Worm (Caenorhabditis elegans): ENCODE results near the gene ZK1127.3.
A peak's percentile ranks its signal among the peaks of the same experiment; 100 is the strongest.

Gene ZK1127.3

DNA sequence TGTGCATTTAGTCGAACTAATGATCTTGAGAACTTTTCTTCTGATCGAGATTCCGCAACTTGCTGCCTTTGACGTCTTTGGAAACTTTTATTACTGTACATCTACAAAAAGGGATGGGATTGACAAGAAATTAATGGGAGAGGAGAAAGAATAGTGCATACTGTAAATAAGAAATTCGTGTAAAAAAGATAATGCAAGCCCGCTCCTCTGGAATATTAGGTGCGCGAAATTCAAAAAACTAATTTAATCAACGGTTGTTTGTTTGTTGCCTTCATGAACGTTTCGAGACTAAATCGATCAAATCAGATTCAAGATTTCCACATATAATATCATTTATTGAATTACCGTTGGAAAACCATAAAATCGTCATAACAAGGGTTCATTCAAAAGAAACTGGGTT is 14.8 kb downstream of the ZK1127.3 start, which contains the start of gene him-14:
Gene him-14, minus strand, starts transcription at position 101 of the 400 bp plus-strand sequence.
- no peak for TF ChIP-seq nhr-23 (tag; optimal IDR thresholded peaks at IDR 0.05)
- no peak for TF ChIP-seq nhr-11 (tag; optimal IDR thresholded peaks at IDR 0.05)
- TF ChIP-seq ztf-4 (tag; optimal IDR thresholded peaks at IDR 0.05): no peak
- no peak for TF ChIP-seq ceh-28 (tag; optimal IDR thresholded peaks at IDR 0.05)
- no peak for TF ChIP-seq jun-1 (tag; optimal IDR thresholded peaks at IDR 0.05)
- TF ChIP-seq sea-2 (GFP tag; optimal IDR thresholded peaks at IDR 0.05): no peak
- TF ChIP-seq nhr-77 (tag; optimal IDR thresholded peaks at IDR 0.05): no peak
- no peak for TF ChIP-seq ZK546.5 (tag; optimal IDR thresholded peaks at IDR 0.05)
- TF ChIP-seq mdl-1 (tag; optimal IDR thresholded peaks at IDR 0.05): no peak
- no peak for TF ChIP-seq nhr-25 (tag; optimal IDR thresholded peaks at IDR 0.05)
- TF ChIP-seq nhr-28 (tag; optimal IDR thresholded peaks at IDR 0.05): no peak
- no peak for TF ChIP-seq nfya-1 (tag; optimal IDR thresholded peaks at IDR 0.05; ENCODE audit: insufficient read depth)
- TF ChIP-seq elt-2 (tag; optimal IDR thresholded peaks at IDR 0.05): no peak

DNA sequence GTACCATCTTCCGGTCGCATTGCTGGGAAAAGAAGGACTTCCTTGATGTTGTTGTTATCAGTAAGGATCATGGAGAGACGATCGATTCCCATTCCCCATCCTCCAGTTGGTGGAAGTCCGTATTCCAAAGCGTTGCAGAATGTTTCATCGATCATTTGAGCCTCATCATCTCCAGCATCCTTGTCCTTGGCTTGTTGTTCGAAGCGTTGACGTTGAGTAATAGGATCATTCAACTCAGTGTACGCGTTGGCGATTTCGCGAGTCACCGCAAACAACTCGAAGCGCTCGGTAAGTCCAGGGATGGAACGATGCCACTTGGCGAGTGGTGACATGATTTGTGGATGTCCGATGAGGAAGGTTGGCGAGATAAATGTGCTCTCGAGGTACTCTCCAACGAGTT is 15.3 kb downstream of the ZK1127.3 start:
- TF ChIP-seq ztf-4 (tag; optimal IDR thresholded peaks at IDR 0.05) (no peak), ceh-16 (tag; optimal IDR thresholded peaks at IDR 0.05) (no peak), fkh-2 (tag; optimal IDR thresholded peaks at IDR 0.05) (no peak), nhr-11 (tag; optimal IDR thresholded peaks at IDR 0.05) (no peak), fos-1 (tag; optimal IDR thresholded peaks at IDR 0.05) (no peak), fkh-10 (GFP tag; optimal IDR thresholded peaks at IDR 0.05) (no peak), lin-39 (tag; optimal IDR thresholded peaks at IDR 0.05) (no peak), mdl-1 (tag; optimal IDR thresholded peaks at IDR 0.05) (no peak)

DNA sequence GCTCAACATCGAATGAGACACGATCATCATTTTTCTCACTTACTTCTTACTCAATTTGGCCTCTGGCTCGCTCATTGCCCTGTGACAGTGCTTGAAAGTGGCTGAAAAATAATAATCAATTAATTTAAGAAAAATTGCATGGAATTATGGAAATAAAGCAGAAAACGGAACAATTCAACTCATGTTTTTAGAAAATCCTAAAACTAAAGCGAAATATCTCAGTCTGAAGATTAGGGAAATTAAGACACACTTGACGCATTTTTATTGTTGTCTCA is 17.2 kb downstream of the ZK1127.3 start, which contains the start of gene kars-1:
Gene kars-1, minus strand, starts transcription at position 101 of the 275 bp plus-strand sequence.
- TF ChIP-seq ceh-82 (tag; optimal IDR thresholded peaks at IDR 0.05) (no peak), ama-1 (optimal IDR thresholded peaks at IDR 0.05) (no peak), nhr-76 (tag; optimal IDR thresholded peaks at IDR 0.05) (no peak), ztf-4 (tag; optimal IDR thresholded peaks at IDR 0.05) (no peak), ztf-11 (tag; optimal IDR thresholded peaks at IDR 0.05) (no peak), ceh-28 (tag; optimal IDR thresholded peaks at IDR 0.05) (no peak), egl-27 (tag; optimal IDR thresholded peaks at IDR 0.05) (no peak), nhr-11 (tag; optimal IDR thresholded peaks at IDR 0.05) (no peak), elt-2 (tag; optimal IDR thresholded peaks at IDR 0.05) (no peak), mml-1 (tag; optimal IDR thresholded peaks at IDR 0.05) (no peak), skn-1 (tag; optimal IDR thresholded peaks at IDR 0.05) (no peak)

DNA sequence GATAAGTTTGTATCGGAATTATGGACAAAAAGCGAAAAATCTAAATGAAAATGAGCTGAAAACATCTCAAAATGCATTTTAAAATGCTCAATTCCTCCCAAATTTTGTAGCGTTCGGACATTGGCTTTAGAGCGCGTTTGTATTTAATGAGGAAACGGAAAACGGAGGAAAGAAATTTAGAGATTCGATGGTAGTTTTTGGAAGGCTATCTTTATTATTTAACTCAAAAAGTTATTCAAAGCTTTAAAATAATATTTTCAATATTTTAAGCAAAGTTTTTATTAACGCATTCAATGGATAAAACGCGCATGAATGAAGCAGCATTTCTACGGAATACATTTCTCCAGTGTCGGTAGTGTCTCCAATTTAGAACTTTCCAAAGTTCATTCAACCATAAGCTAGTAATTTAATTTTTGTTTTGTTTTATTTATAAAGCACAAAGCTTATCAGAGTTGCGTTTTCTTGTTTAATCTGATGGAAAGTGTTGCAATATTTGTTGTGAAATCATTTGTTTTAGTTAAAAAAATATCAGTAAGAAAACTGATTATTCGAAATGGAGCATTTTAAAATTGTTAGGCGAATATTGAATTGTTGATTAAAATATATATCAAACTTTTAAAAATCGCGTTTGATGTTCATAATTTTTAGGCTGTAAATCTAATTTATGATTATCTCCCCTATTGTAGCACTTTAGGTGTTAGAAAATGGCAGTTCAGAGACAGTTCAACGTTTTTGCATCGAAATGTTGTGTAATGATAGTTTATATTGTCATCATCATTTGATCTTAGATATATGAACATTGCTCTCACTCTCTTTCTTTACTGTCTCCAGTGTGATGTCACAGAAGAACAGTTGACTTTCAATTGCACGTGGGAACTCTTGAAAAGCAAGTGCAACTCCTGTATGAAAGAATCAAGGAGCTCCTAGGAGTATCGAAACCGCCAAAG is 17.8 kb downstream of the ZK1127.3 start:
- TF ChIP-seq egl-5 (tag; optimal IDR thresholded peaks at IDR 0.05): peak; percentile 76
- TF ChIP-seq nhr-43 (tag; optimal IDR thresholded peaks at IDR 0.05; ENCODE audit: poor library complexity, severe bottlenecking): no peak
- TF ChIP-seq lin-15B (tag; optimal IDR thresholded peaks at IDR 0.05): peak; percentile 86
- peak; percentile 62 for TF ChIP-seq nfya-1 (tag; optimal IDR thresholded peaks at IDR 0.05; ENCODE audit: insufficient read depth)
- TF ChIP-seq nhr-11 (tag; optimal IDR thresholded peaks at IDR 0.05): peak; percentile 86
- TF ChIP-seq nhr-23 (tag; optimal IDR thresholded peaks at IDR 0.05): peak; percentile 59
- TF ChIP-seq elt-2 (tag; optimal IDR thresholded peaks at IDR 0.05): peak; percentile 61
- peak; percentile 58 for TF ChIP-seq skn-1 (tag; optimal IDR thresholded peaks at IDR 0.05)
- no peak for TF ChIP-seq R02D3.7 (tag; optimal IDR thresholded peaks at IDR 0.05)
- peak; percentile 41 for TF ChIP-seq pqm-1 (tag; optimal IDR thresholded peaks at IDR 0.05)
- TF ChIP-seq ztf-4 (tag; optimal IDR thresholded peaks at IDR 0.05): no peak
- no peak for TF ChIP-seq daf-12 (tag; optimal IDR thresholded peaks at IDR 0.05)
- peak; percentile 39 for TF ChIP-seq nhr-25 (tag; optimal IDR thresholded peaks at IDR 0.05)
- TF ChIP-seq jun-1 (tag; optimal IDR thresholded peaks at IDR 0.05): peak; percentile 1

DNA sequence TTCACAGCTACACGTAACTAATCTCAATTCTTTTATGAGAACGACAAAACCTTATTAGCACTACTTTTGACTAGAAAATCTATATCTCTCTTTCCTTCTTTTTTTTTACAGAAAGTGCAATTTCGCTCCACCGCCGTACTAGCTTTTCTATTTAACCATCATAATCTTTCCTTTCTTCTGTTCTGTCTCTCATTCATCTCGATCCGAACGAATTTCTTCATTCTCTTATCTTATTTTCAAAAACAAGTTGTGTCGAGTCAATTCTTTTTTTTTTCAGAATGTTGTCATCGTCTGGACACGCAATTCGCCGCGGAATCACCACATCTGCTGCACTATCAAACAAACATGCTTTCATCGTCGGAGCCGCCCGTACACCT is 18.4 kb downstream of the ZK1127.3 start, which contains the start of gene kat-1:
Gene kat-1, plus strand, starts transcription at position 278 of the 377 bp plus-strand sequence.
- TF ChIP-seq tbx-2 (tag; optimal IDR thresholded peaks at IDR 0.05) (no peak), nhr-237 (tag; optimal IDR thresholded peaks at IDR 0.05) (no peak), ama-1 (optimal IDR thresholded peaks at IDR 0.05) (no peak), nhr-43 (tag; optimal IDR thresholded peaks at IDR 0.05; ENCODE audit: poor library complexity, severe bottlenecking) (no peak), snpc-4 (tag; optimal IDR thresholded peaks at IDR 0.05) (no peak), ztf-11 (tag; optimal IDR thresholded peaks at IDR 0.05) (no peak), nhr-76 (tag; optimal IDR thresholded peaks at IDR 0.05) (no peak), nhr-12 (tag; optimal IDR thresholded peaks at IDR 0.05) (no peak), hmg-11 (tag; optimal IDR thresholded peaks at IDR 0.05) (no peak), nhr-77 (tag; optimal IDR thresholded peaks at IDR 0.05) (no peak), fkh-10 (GFP tag; optimal IDR thresholded peaks at IDR 0.05) (no peak)
